Fruit fly (Drosophila melanogaster) whole organism, pupa: ENCODE results near the gene CG14647.

ENCODE experiments used
- CG10348 ChIP-seq: fragments of 200-800 bp; sonication (Bioruptor generic); IDR thresholded peaks from 2 replicates; pipeline ENCODE4 v1.3.6; 2022; ENCODE audit warnings: missing biosample characterization, missing genetic modification characterization
- CG13204 ChIP-seq: fragments of 200-800 bp; sonication (Bioruptor generic); optimal IDR thresholded peaks from 2 replicates; lab custom pipeline; 2018; ENCODE audit warnings: missing biosample characterization, mild to moderate bottlenecking, missing genetic modification characterization, moderate library complexity
- CG15710 ChIP-seq: fragments of 200-800 bp; sonication (Bioruptor generic); optimal IDR thresholded peaks from 2 replicates; lab custom pipeline; 2018; ENCODE audit warnings: missing biosample characterization, mild to moderate bottlenecking, missing genetic modification characterization, moderate library complexity
- CG34367 ChIP-seq: fragments of 200-800 bp; sonication (Bioruptor generic); optimal IDR thresholded peaks from 2 replicates; lab custom pipeline; 2018; ENCODE audit warnings: missing biosample characterization, mild to moderate bottlenecking, missing genetic modification characterization
- CG8159 ChIP-seq: fragments of 200-800 bp; sonication (Bioruptor generic); optimal IDR thresholded peaks from 3 replicates; lab custom pipeline; 2018; ENCODE audit warnings: missing biosample characterization, mild to moderate bottlenecking, missing genetic modification characterization, moderate library complexity
- CG8301 ChIP-seq: fragments of 200-800 bp; sonication (Bioruptor generic); optimal IDR thresholded peaks from 2 replicates; lab custom pipeline; 2018; ENCODE audit warnings: missing biosample characterization, mild to moderate bottlenecking, missing genetic modification characterization
- CG9948 ChIP-seq: fragments of 200-800 bp; sonication (Bioruptor generic); optimal IDR thresholded peaks from 2 replicates; lab custom pipeline; 2018; ENCODE audit warnings: missing biosample characterization, mild to moderate bottlenecking, missing genetic modification characterization, moderate library complexity
- D1 ChIP-seq: fragments of 200-800 bp; sonication (Bioruptor generic); optimal IDR thresholded peaks from 2 replicates; lab custom pipeline; 2018; ENCODE audit warnings: missing biosample characterization, mild to moderate bottlenecking, missing genetic modification characterization, moderate library complexity
- EcR ChIP-seq: fragments of 200-800 bp; sonication (Bioruptor generic); optimal IDR thresholded peaks from 3 replicates; lab custom pipeline; 2019; ENCODE audit warnings: missing biosample characterization, missing genetic modification characterization, mild to moderate bottlenecking, moderate library complexity, missing genetic modification reagents
- Ets98B ChIP-seq: fragments of 200-800 bp; sonication (Bioruptor generic); IDR thresholded peaks from 2 replicates; pipeline ENCODE4 v1.3.6; 2022; ENCODE audit warnings: missing biosample characterization, missing genetic modification characterization
- Pif1A ChIP-seq: fragments of 200-800 bp; sonication (Bioruptor generic); optimal IDR thresholded peaks from 3 replicates; lab custom pipeline; 2016; ENCODE audit warnings: missing biosample characterization, missing genetic modification characterization
- Pif1B ChIP-seq: fragments of 200-800 bp; sonication (Bioruptor generic); optimal IDR thresholded peaks from 3 replicates; lab custom pipeline; 2016; ENCODE audit warnings: missing biosample characterization, missing genetic modification characterization
- Snoo ChIP-seq: fragments of 200-800 bp; sonication (Bioruptor generic); optimal IDR thresholded peaks from 3 replicates; lab custom pipeline; 2017; ENCODE audit warnings: missing biosample characterization, mild to moderate bottlenecking, missing genetic modification characterization, inconsistent platforms
- rn ChIP-seq: fragments of 200-800 bp; sonication (Bioruptor generic); IDR thresholded peaks from 2 replicates; pipeline ENCODE4 v1.3.6; 2022; ENCODE audit warnings: missing biosample characterization, missing genetic modification characterization

DNA sequence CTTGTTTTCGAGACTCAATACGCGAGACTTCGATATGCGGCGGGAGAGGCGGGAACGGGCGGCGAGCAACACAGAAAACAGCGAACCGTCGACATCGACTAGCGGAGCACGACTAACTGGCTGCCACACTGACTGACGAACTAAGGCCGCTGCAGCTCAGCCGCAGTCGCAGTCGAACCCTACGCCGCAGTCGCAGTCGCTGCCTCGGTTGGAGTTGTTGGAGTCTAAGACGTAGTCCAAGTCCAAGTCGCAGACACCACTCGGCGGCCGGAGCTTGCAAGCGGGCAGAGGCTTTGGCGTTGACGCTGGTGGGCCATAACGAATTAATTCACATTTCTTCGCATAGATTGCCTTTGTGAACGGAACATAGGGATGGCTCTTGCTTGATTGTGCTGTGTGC, 50.4 kb downstream of the CG14647 start:
- TF ChIP-seq CG8301 (tag; lab: Kevin White, UChicago) (no peak), D1 (tag; lab: Kevin White, UChicago) (no peak), Snoo (tag; lab: Kevin White, UChicago) (no peak), Pif1B (GFP tag; lab: Kevin White, UChicago) (no peak), EcR (GFP tag; lab: Kevin White, UChicago) (no peak), CG13204 (GFP tag; lab: Kevin White, UChicago) (peak; percentile 53), rn (GFP tag; lab: Robert Waterston, UW) (no peak), CG34367 (tag; lab: Kevin White, UChicago) (no peak), CG10348 (GFP tag; lab: Robert Waterston, UW) (no peak), CG15710 (tag; lab: Kevin White, UChicago) (no peak), Pif1A (GFP tag; lab: Kevin White, UChicago) (no peak), CG8159 (tag; lab: Kevin White, UChicago) (no peak), Ets98B (GFP tag; lab: Robert Waterston, UW) (no peak), CG9948 (tag; lab: Kevin White, UChicago) (no peak)
